Fruit fly (Drosophila melanogaster) whole organism, embryonic: ENCODE results near the gene CG14111.

Source experiments
- Atf3 ChIP-seq: fragments of 200-800 bp; sonication (Bioruptor generic); optimal IDR thresholded peaks from 3 replicates; lab custom pipeline; 2016; ENCODE audit warnings: missing biosample characterization, missing genetic modification characterization
- B-H1 ChIP-seq: fragments of 200-800 bp; sonication (Bioruptor generic); IDR thresholded peaks from 3 replicates; pipeline ENCODE4 v1.3.6; 2022; ENCODE audit warnings: missing biosample characterization, missing genetic modification characterization
- CG10209 ChIP-seq: fragments of 200-800 bp; sonication (Bioruptor generic); optimal IDR thresholded peaks from 3 replicates; lab custom pipeline; 2017; ENCODE audit warnings: missing biosample characterization, mild to moderate bottlenecking, missing genetic modification characterization, missing genetic modification reagents
- CG12299 ChIP-seq: fragments of 200-800 bp; sonication (Bioruptor generic); optimal IDR thresholded peaks from 2 replicates; lab custom pipeline; 2018; ENCODE audit warnings: missing biosample characterization, mild to moderate bottlenecking, missing genetic modification characterization
- CG12391 ChIP-seq: fragments of 200-800 bp; sonication (Bioruptor generic); optimal IDR thresholded peaks from 3 replicates; lab custom pipeline; 2018; ENCODE audit warnings: missing biosample characterization, mild to moderate bottlenecking, missing genetic modification characterization, moderate library complexity
- CG14710 ChIP-seq: fragments of 200-800 bp; sonication (Bioruptor generic); optimal IDR thresholded peaks from 3 replicates; lab custom pipeline; 2019; ENCODE audit warnings: missing biosample characterization, mild to moderate bottlenecking, missing genetic modification characterization, moderate library complexity
- CG17186 ChIP-seq: fragments of 200-800 bp; sonication (Bioruptor generic); optimal IDR thresholded peaks from 3 replicates; lab custom pipeline; 2017; ENCODE audit warnings: missing biosample characterization, missing genetic modification reagents, missing genetic modification characterization
- CG17829 ChIP-seq: fragments of 200-800 bp; optimal IDR thresholded peaks from 2 replicates; lab custom pipeline; 2019; ENCODE audit warnings: missing biosample characterization, mild to moderate bottlenecking, missing genetic modification characterization, moderate library complexity
- CG1832 ChIP-seq: fragments of 200-800 bp; sonication (Bioruptor generic); optimal IDR thresholded peaks from 2 replicates; lab custom pipeline; 2017; ENCODE audit warnings: missing biosample characterization, mild to moderate bottlenecking, missing genetic modification characterization, inconsistent platforms
- CG30431 ChIP-seq: fragments of 200-800 bp; sonication (Bioruptor generic); optimal IDR thresholded peaks from 2 replicates; lab custom pipeline; 2017; ENCODE audit warnings: missing biosample characterization, missing genetic modification characterization
- CG31224 ChIP-seq: fragments of 200-800 bp; sonication (Bioruptor generic); IDR thresholded peaks from 2 replicates; pipeline ENCODE4 v1.3.6; 2022; ENCODE audit warnings: missing biosample characterization, missing genetic modification characterization
- CG3163 ChIP-seq: fragments of 200-800 bp; sonication (Bioruptor generic); optimal IDR thresholded peaks from 3 replicates; lab custom pipeline; 2016; ENCODE audit warnings: missing biosample characterization, missing genetic modification characterization
- CG33213 ChIP-seq: fragments of 200-800 bp; sonication (Bioruptor generic); optimal IDR thresholded peaks from 3 replicates; lab custom pipeline; 2016; ENCODE audit warnings: missing biosample characterization, missing genetic modification characterization
- CG4404 ChIP-seq: fragments of 200-800 bp; sonication (Bioruptor generic); IDR thresholded peaks from 2 replicates; pipeline ENCODE4 v1.3.6; 2022; ENCODE audit warnings: missing biosample characterization, missing genetic modification characterization
- CG4820 ChIP-seq: fragments of 200-800 bp; sonication (Bioruptor generic); optimal IDR thresholded peaks from 3 replicates; lab custom pipeline; 2016; ENCODE audit warnings: missing biosample characterization, missing genetic modification characterization
- CG7271 ChIP-seq: fragments of 200-800 bp; sonication (Bioruptor generic); optimal IDR thresholded peaks from 2 replicates; lab custom pipeline; 2018; ENCODE audit warnings: missing biosample characterization, mild to moderate bottlenecking, missing genetic modification characterization, moderate library complexity
- CG7372 ChIP-seq: fragments of 200-800 bp; sonication (Bioruptor generic); IDR thresholded peaks from 2 replicates; pipeline ENCODE4 v1.3.6; 2022; ENCODE audit warnings: missing biosample characterization, missing genetic modification characterization
- CG8924 ChIP-seq: fragments of 200-800 bp; optimal IDR thresholded peaks from 3 replicates; lab custom pipeline; 2019; ENCODE audit warnings: missing biosample characterization, mild to moderate bottlenecking, missing genetic modification characterization, moderate library complexity
- CTCF ChIP-seq: fragments of 200-800 bp; sonication (Bioruptor generic); optimal IDR thresholded peaks from 2 replicates; lab custom pipeline; 2017; ENCODE audit warnings: missing biosample characterization, mild to moderate bottlenecking, missing genetic modification characterization, moderate library complexity
- Camta ChIP-seq: fragments of 200-800 bp; sonication (Bioruptor generic); optimal IDR thresholded peaks from 2 replicates; lab custom pipeline; 2016; ENCODE audit warnings: missing biosample characterization, missing genetic modification characterization
- CrebB ChIP-seq: fragments of 200-800 bp; sonication (Bioruptor generic); optimal IDR thresholded peaks from 3 replicates; lab custom pipeline; 2018; ENCODE audit warnings: missing biosample characterization, mild to moderate bottlenecking, missing genetic modification characterization
- Doc2 ChIP-seq: fragments of 200-800 bp; sonication (Bioruptor generic); IDR thresholded peaks from 2 replicates; pipeline ENCODE4 v1.3.6; 2022; ENCODE audit warnings: missing biosample characterization, missing genetic modification characterization
- HLH54F ChIP-seq: fragments of 200-800 bp; sonication (Bioruptor generic); optimal IDR thresholded peaks from 3 replicates; lab custom pipeline; 2016; ENCODE audit warnings: missing biosample characterization, missing genetic modification characterization
- Hr39 ChIP-seq: fragments of >200 bp; optimal IDR thresholded peaks from 2 replicates; lab custom pipeline; 2017
- Oli ChIP-seq: fragments of 200-800 bp; sonication (Bioruptor generic); optimal IDR thresholded peaks from 2 replicates; lab custom pipeline; 2018; ENCODE audit warnings: missing biosample characterization, mild to moderate bottlenecking, missing genetic modification characterization, moderate library complexity
- Optix ChIP-seq: fragments of 200-800 bp; sonication (Bioruptor generic); IDR thresholded peaks from 3 replicates; pipeline ENCODE4 v1.3.6; 2022; ENCODE audit warnings: missing biosample characterization, missing genetic modification characterization
- Poxn ChIP-seq: fragments of 200-800 bp; sonication (Bioruptor generic); IDR thresholded peaks from 2 replicates; pipeline ENCODE4 v1.3.6; 2022; ENCODE audit warnings: missing biosample characterization, missing genetic modification characterization
- Stat92E ChIP-seq, 3 experiments: fragments of >200 bp in 2 of 3; fragments of 200-800 bp in 1 of 3; sonication (Bioruptor generic) in 1 of 3; optimal IDR thresholded peaks; 2 replicates each; lab custom pipeline; 2017 to 2019; ENCODE audit warnings: missing biosample characterization in 3 of 3, missing genetic modification characterization in 3 of 3, mild to moderate bottlenecking in 1 of 3, moderate library complexity in 1 of 3
- Taf1 ChIP-seq: fragments of 200-800 bp; sonication (Bioruptor generic); IDR thresholded peaks from 2 replicates; pipeline ENCODE4 v1.3.6; 2022; ENCODE audit warnings: missing biosample characterization, missing genetic modification characterization
- Vsx1 ChIP-seq: fragments of 200-800 bp; sonication (Bioruptor generic); optimal IDR thresholded peaks from 2 replicates; lab custom pipeline; 2017; ENCODE audit warnings: missing biosample characterization, mild to moderate bottlenecking, missing genetic modification characterization, missing genetic modification reagents
- al ChIP-seq: fragments of 200-800 bp; sonication (Bioruptor generic); IDR thresholded peaks from 2 replicates; pipeline ENCODE4 v1.3.6; 2022; ENCODE audit warnings: missing biosample characterization, missing genetic modification characterization
- ase ChIP-seq: fragments of 200-800 bp; sonication (Bioruptor generic); IDR thresholded peaks from 3 replicates; pipeline ENCODE4 v1.3.6; 2022; ENCODE audit warnings: missing biosample characterization, missing genetic modification characterization
- crp ChIP-seq, 2 experiments: fragments of 200-800 bp; sonication (Bioruptor generic); optimal IDR thresholded peaks; 2 replicates in 1 of 2; 3 replicates in 1 of 2; lab custom pipeline; 2017; ENCODE audit warnings: missing biosample characterization in 2 of 2, missing genetic modification characterization in 2 of 2, mild to moderate bottlenecking in 1 of 2, moderate library complexity in 1 of 2
- dysf ChIP-seq: fragments of 200-800 bp; sonication (Bioruptor generic); IDR thresholded peaks from 3 replicates; pipeline ENCODE4 v1.3.6; 2022; ENCODE audit warnings: missing biosample characterization, missing genetic modification characterization
- esg ChIP-seq: fragments of 200-800 bp; sonication (Bioruptor generic); conservative IDR thresholded peaks from 2 replicates; pipeline ENCODE4 v1.3.6; 2022; ENCODE audit warnings: missing biosample characterization, missing genetic modification characterization
- fd3F ChIP-seq: fragments of 200-800 bp; sonication (Bioruptor generic); optimal IDR thresholded peaks from 2 replicates; lab custom pipeline; 2018; ENCODE audit warnings: missing biosample characterization, mild to moderate bottlenecking, missing genetic modification characterization, moderate library complexity
- fru ChIP-seq: fragments of >200 bp; optimal IDR thresholded peaks from 2 replicates; lab custom pipeline; 2017
- fu2 ChIP-seq: fragments of 200-800 bp; sonication (Bioruptor generic); optimal IDR thresholded peaks from 2 replicates; lab custom pipeline; 2016; ENCODE audit warnings: missing biosample characterization, missing genetic modification characterization
- her ChIP-seq: fragments of 200-800 bp; sonication (Bioruptor generic); optimal IDR thresholded peaks from 2 replicates; lab custom pipeline; 2016; ENCODE audit warnings: missing biosample characterization, missing genetic modification characterization
- ind ChIP-seq: fragments of 200-800 bp; sonication (Bioruptor generic); optimal IDR thresholded peaks from 3 replicates; lab custom pipeline; 2016; ENCODE audit warnings: missing biosample characterization, missing genetic modification characterization
- kah ChIP-seq: fragments of 200-800 bp; sonication (Bioruptor generic); optimal IDR thresholded peaks from 2 replicates; lab custom pipeline; 2018; ENCODE audit warnings: missing biosample characterization, mild to moderate bottlenecking, missing genetic modification characterization
- nau ChIP-seq: fragments of 200-800 bp; sonication (Bioruptor generic); optimal IDR thresholded peaks from 3 replicates; lab custom pipeline; 2017; ENCODE audit warnings: missing biosample characterization, mild to moderate bottlenecking, missing genetic modification characterization, missing genetic modification reagents
- nerfin-1 ChIP-seq: fragments of 200-800 bp; sonication (Bioruptor generic); optimal IDR thresholded peaks from 3 replicates; lab custom pipeline; 2019; ENCODE audit warnings: missing biosample characterization, mild to moderate bottlenecking, missing genetic modification characterization, moderate library complexity
- nmo ChIP-seq: fragments of 200-800 bp; sonication (Bioruptor generic); optimal IDR thresholded peaks from 2 replicates; lab custom pipeline; 2018; ENCODE audit warnings: missing biosample characterization, mild to moderate bottlenecking, missing genetic modification characterization, moderate library complexity
- otp ChIP-seq: fragments of 200-800 bp; sonication (Bioruptor generic); IDR thresholded peaks from 3 replicates; pipeline ENCODE4, ENCODE4 v1.3.6; 2022; ENCODE audit warnings: missing biosample characterization, missing genetic modification characterization
- row ChIP-seq: fragments of 200-800 bp; sonication (Bioruptor generic); IDR thresholded peaks from 3 replicates; pipeline ENCODE4 v1.3.6; 2022; ENCODE audit warnings: missing biosample characterization, missing genetic modification characterization
- sens-2 ChIP-seq: fragments of 200-800 bp; sonication (Bioruptor generic); IDR thresholded peaks from 2 replicates; pipeline ENCODE4 v1.3.6; 2022; ENCODE audit warnings: missing biosample characterization, missing genetic modification characterization
- sim ChIP-seq: fragments of 200-800 bp; sonication (Bioruptor generic); IDR thresholded peaks from 2 replicates; pipeline ENCODE4 v1.3.6; 2022; ENCODE audit warnings: missing biosample characterization, missing genetic modification characterization
- slou ChIP-seq: fragments of 200-800 bp; sonication (Bioruptor generic); optimal IDR thresholded peaks from 3 replicates; lab custom pipeline; 2016; ENCODE audit warnings: missing biosample characterization, missing genetic modification characterization
- sob ChIP-seq: fragments of 200-800 bp; sonication (Bioruptor generic); IDR thresholded peaks from 2 replicates; pipeline ENCODE4 v1.3.6; 2022; ENCODE audit warnings: missing biosample characterization, missing genetic modification characterization
- trem ChIP-seq: fragments of 200-800 bp; optimal IDR thresholded peaks from 3 replicates; lab custom pipeline; 2019; ENCODE audit warnings: missing biosample characterization, mild to moderate bottlenecking, missing genetic modification characterization, moderate library complexity
- ttk ChIP-seq: fragments of 200-800 bp; sonication (Bioruptor generic); IDR thresholded peaks from 2 replicates; pipeline ENCODE4 v2.1.2; 2022; ENCODE audit warnings: missing biosample characterization, missing genetic modification characterization
- tup ChIP-seq: fragments of 200-800 bp; sonication (Bioruptor generic); optimal IDR thresholded peaks from 2 replicates; lab custom pipeline; 2016; ENCODE audit warnings: missing biosample characterization, mild to moderate bottlenecking, missing genetic modification characterization, moderate library complexity
- usp ChIP-seq: fragments of >200 bp; optimal IDR thresholded peaks from 2 replicates; lab custom pipeline; 2017; ENCODE audit warnings: missing biosample characterization, missing genetic modification characterization

Gene CG14111

dm6 chr3L:13410999-13411398, 33.2 kb downstream of the CG14111 start (continued):
- TF ChIP-seq CG7271 (no peak), sob (GFP tag; lab: Robert Waterston, UW) (no peak), Stat92E (GFP tag; optimal IDR thresholded peaks at IDR 0.05; lab: Kevin White, UChicago) (no peak), fd3F (GFP tag; lab: Kevin White, UChicago) (peak; percentile 33), tup (GFP tag; lab: Kevin White, UChicago) (no peak), esg (GFP tag; lab: Robert Waterston, UW) (no peak), slou (GFP tag; lab: Kevin White, UChicago) (no peak), crp (GFP tag; optimal IDR thresholded peaks at IDR 0.05; lab: Kevin White, UChicago) (no peak), B-H1 (GFP tag; lab: Robert Waterston, UW) (no peak), Oli (tag; lab: Kevin White, UChicago) (no peak), fru (no peak), nau (GFP tag; lab: Kevin White, UChicago) (no peak), ind (GFP tag; lab: Kevin White, UChicago) (peak; percentile 33), CG12391 (tag; lab: Kevin White, UChicago) (peak; percentile 16), CG7372 (GFP tag; lab: Robert Waterston, UW) (no peak), ase (GFP tag; lab: Robert Waterston, UW) (no peak), CG1832 (no peak), CG30431 (GFP tag; lab: Kevin White, UChicago) (no peak), CrebB (tag; lab: Kevin White, UChicago) (no peak), HLH54F (no peak), al (GFP tag; lab: Robert Waterston, UW) (no peak), Camta (GFP tag; lab: Kevin White, UChicago) (peak; percentile 21), row (GFP tag; lab: Robert Waterston, UW) (no peak), Doc2 (GFP tag; lab: Robert Waterston, UW) (no peak), CG10209 (GFP tag; lab: Kevin White, UChicago) (no peak), CG14710 (tag; lab: Kevin White, UChicago) (peak; percentile 25), sens-2 (GFP tag; lab: Robert Waterston, UW) (no peak), CG3163 (GFP tag; lab: Kevin White, UChicago) (peak; percentile 4), usp (GFP tag; lab: Kevin White, UChicago) (no peak), trem (peak; percentile 57), Optix (GFP tag; lab: Robert Waterston, UW) (no peak), Taf1 (GFP tag; lab: Robert Waterston, UW) (no peak), CG17186 (GFP tag; lab: Kevin White, UChicago) (no peak), fu2 (GFP tag; lab: Kevin White, UChicago) (no peak), Hr39 (lab: Kevin White, UChicago) (no peak), CG17829 (peak; percentile 73), CG4820 (GFP tag; lab: Kevin White, UChicago) (peak; percentile 41), CG31224 (GFP tag; lab: Robert Waterston, UW) (no peak), CG8924 (no peak), CG12299 (tag; lab: Kevin White, UChicago) (no peak), her (no peak), otp (GFP tag; lab: Robert Waterston, UW) (no peak), ttk (GFP tag; lab: Robert Waterston, UW) (no peak), dysf (no peak), Vsx1 (GFP tag; lab: Kevin White, UChicago) (peak; percentile 8), sim (no peak), nerfin-1 (tag; lab: Kevin White, UChicago) (no peak), kah (GFP tag; lab: Kevin White, UChicago) (no peak), Atf3 (no peak), Poxn (GFP tag; lab: Robert Waterston, UW) (no peak), CTCF (GFP tag; lab: Kevin White, UChicago) (peak; percentile 99), CG4404 (GFP tag; lab: Robert Waterston, UW) (no peak), nmo (peak; percentile 58), CG33213 (GFP tag; lab: Kevin White, UChicago) (peak; percentile 49)
